Worm (Caenorhabditis elegans) whole organism, late embryonic: ENCODE measurements around the gene lgc-34.

Experiments
- C08G9.2 ChIP-seq: sonication (generic microtip); optimal IDR thresholded peaks from 2 replicates; lab custom pipeline; 2016; ENCODE audit warnings: mild to moderate bottlenecking, missing genetic modification characterization, moderate library complexity, missing compliant biosample characterization
- C38D4.7 ChIP-seq: fragments of 200-800 bp; sonication (Bioruptor generic); optimal IDR thresholded peaks from 2 replicates; lab custom pipeline; 2018; ENCODE audit warnings: mild to moderate bottlenecking, missing genetic modification characterization, moderate library complexity, missing compliant biosample characterization
- T23F11.4 ChIP-seq: fragments of 200-800 bp; sonication (Bioruptor generic); optimal IDR thresholded peaks from 2 replicates; lab custom pipeline; 2018; ENCODE audit warnings: mild to moderate bottlenecking, missing genetic modification characterization, missing compliant biosample characterization
- Y22D7AL.16 ChIP-seq: sonication (generic microtip); optimal IDR thresholded peaks from 2 replicates; lab custom pipeline; 2016; ENCODE audit warnings: missing genetic modification characterization, missing compliant biosample characterization
- ama-1 ChIP-seq: fragments of 150-350 bp; optimal IDR thresholded peaks from 2 replicates; lab custom pipeline; 2014
- ceh-14 ChIP-seq: sonication (generic microtip); optimal IDR thresholded peaks from 2 replicates; lab custom pipeline; 2016; ENCODE audit warnings: missing genotype, missing genetic modification characterization, missing compliant biosample characterization
- ceh-18 ChIP-seq: sonication (generic microtip); optimal IDR thresholded peaks from 2 replicates; lab custom pipeline; 2016; ENCODE audit warnings: missing genetic modification characterization, missing compliant biosample characterization
- ceh-19 ChIP-seq: fragments of 200-800 bp; sonication (Bioruptor generic); optimal IDR thresholded peaks from 2 replicates; lab custom pipeline; 2018; ENCODE audit warnings: mild to moderate bottlenecking, missing genetic modification characterization, missing compliant biosample characterization
- ceh-2 ChIP-seq: sonication (generic microtip); optimal IDR thresholded peaks from 2 replicates; lab custom pipeline; 2016; ENCODE audit warnings: missing genotype, missing genetic modification characterization, missing compliant biosample characterization
- ceh-22 ChIP-seq: sonication (generic microtip); optimal IDR thresholded peaks from 2 replicates; lab custom pipeline; 2017; ENCODE audit warnings: missing biosample characterization, missing genetic modification characterization
- ceh-31 ChIP-seq: sonication (generic microtip); optimal IDR thresholded peaks from 2 replicates; lab custom pipeline; 2016; ENCODE audit warnings: missing genetic modification characterization, missing compliant biosample characterization
- ceh-45 ChIP-seq: fragments of 200-800 bp; sonication (Bioruptor generic); IDR thresholded peaks from 2 replicates; pipeline ENCODE4 v1.3.6; 2022; ENCODE audit warnings: missing genetic modification reagents, missing genetic modification characterization, missing compliant biosample characterization
- ceh-6 ChIP-seq: fragments of 200-800 bp; sonication (Bioruptor generic); optimal IDR thresholded peaks from 2 replicates; lab custom pipeline; 2018; ENCODE audit warnings: mild to moderate bottlenecking, missing genetic modification characterization, missing compliant biosample characterization
- che-1 ChIP-seq: sonication (generic microtip); optimal IDR thresholded peaks from 2 replicates; lab custom pipeline; 2016; ENCODE audit warnings: mild to moderate bottlenecking, missing genetic modification characterization, missing compliant biosample characterization
- dmd-4 ChIP-seq: sonication (generic microtip); optimal IDR thresholded peaks from 2 replicates; lab custom pipeline; 2016; ENCODE audit warnings: borderline replicate concordance, missing genetic modification characterization, missing compliant biosample characterization
- ets-4 ChIP-seq: sonication (generic microtip); optimal IDR thresholded peaks from 2 replicates; lab custom pipeline; 2016; ENCODE audit warnings: missing genetic modification characterization, missing compliant biosample characterization
- fax-1 ChIP-seq: sonication (generic microtip); optimal IDR thresholded peaks from 2 replicates; lab custom pipeline; 2016; ENCODE audit warnings: missing genotype, missing genetic modification characterization, missing compliant biosample characterization
- fkh-10 ChIP-seq: fragments of 150-350 bp; optimal IDR thresholded peaks from 2 replicates; lab custom pipeline; 2014; ENCODE audit warnings: missing biosample characterization, missing genetic modification reagents, missing genetic modification characterization
- fkh-6 ChIP-seq: sonication (generic microtip); optimal IDR thresholded peaks from 2 replicates; lab custom pipeline; 2016; ENCODE audit warnings: missing genetic modification characterization, missing compliant biosample characterization
- gmeb-2 ChIP-seq: sonication (generic microtip); optimal IDR thresholded peaks from 2 replicates; lab custom pipeline; 2016; ENCODE audit warnings: missing genetic modification characterization, inconsistent platforms, missing compliant biosample characterization
- hlh-13 ChIP-seq: fragments of 200-800 bp; sonication (Bioruptor generic); optimal IDR thresholded peaks from 2 replicates; lab custom pipeline; 2018; ENCODE audit warnings: mild to moderate bottlenecking, missing genetic modification characterization, missing compliant biosample characterization
- hlh-15 ChIP-seq: sonication (generic microtip); optimal IDR thresholded peaks from 2 replicates; lab custom pipeline; 2016; ENCODE audit warnings: missing genetic modification characterization, missing compliant biosample characterization
- hlh-30 ChIP-seq: sonication (generic microtip); optimal IDR thresholded peaks from 2 replicates; lab custom pipeline; 2017; ENCODE audit warnings: antibody characterized with exemption, missing genetic modification characterization, missing compliant biosample characterization; ENCODE audit not compliant: insufficient read depth
- hlh-6 ChIP-seq: sonication (generic microtip); optimal IDR thresholded peaks from 2 replicates; lab custom pipeline; 2016; ENCODE audit warnings: missing genotype, missing genetic modification characterization, missing compliant biosample characterization
- lin-11 ChIP-seq: fragments of 200-800 bp; sonication (Bioruptor generic); optimal IDR thresholded peaks from 2 replicates; lab custom pipeline; 2018; ENCODE audit warnings: mild to moderate bottlenecking, missing genetic modification characterization, missing compliant biosample characterization
- nhr-232 ChIP-seq: sonication (generic microtip); optimal IDR thresholded peaks from 2 replicates; lab custom pipeline; 2016; ENCODE audit warnings: missing genetic modification characterization, missing compliant biosample characterization
- npax-4 ChIP-seq: sonication (generic microtip); optimal IDR thresholded peaks from 2 replicates; lab custom pipeline; 2016; ENCODE audit warnings: missing genetic modification characterization, missing compliant biosample characterization
- pat-9 ChIP-seq: fragments of 200-800 bp; sonication (Bioruptor generic); optimal IDR thresholded peaks from 2 replicates; lab custom pipeline; 2018; ENCODE audit warnings: mild to moderate bottlenecking, missing genetic modification characterization, moderate library complexity, missing compliant biosample characterization
- pax-1 ChIP-seq: fragments of 150-350 bp; optimal IDR thresholded peaks from 2 replicates; lab custom pipeline; 2014; ENCODE audit warnings: missing biosample characterization, missing genetic modification characterization
- pqm-1 ChIP-seq: sonication (generic microtip); optimal IDR thresholded peaks from 2 replicates; lab custom pipeline; 2016; ENCODE audit warnings: missing genetic modification characterization, missing compliant biosample characterization
- pros-1 ChIP-seq: fragments of 150-350 bp; optimal IDR thresholded peaks from 2 replicates; lab custom pipeline; 2014; ENCODE audit warnings: missing biosample characterization, missing genetic modification reagents, missing genetic modification characterization
- rnt-1 ChIP-seq: sonication (generic microtip); optimal IDR thresholded peaks from 2 replicates; lab custom pipeline; 2016; ENCODE audit warnings: missing genetic modification characterization, missing compliant biosample characterization
- sdc-2 ChIP-seq: sonication (generic microtip); optimal IDR thresholded peaks from 2 replicates; lab custom pipeline; 2016; ENCODE audit warnings: missing genotype, missing genetic modification characterization, missing compliant biosample characterization
- sox-4 ChIP-seq: sonication (generic microtip); optimal IDR thresholded peaks from 2 replicates; lab custom pipeline; 2017; ENCODE audit warnings: mild to moderate bottlenecking, missing genetic modification characterization, inconsistent platforms, missing compliant biosample characterization
- syd-9 ChIP-seq: sonication (generic microtip); optimal IDR thresholded peaks from 2 replicates; lab custom pipeline; 2016; ENCODE audit warnings: mild to moderate bottlenecking, missing genetic modification characterization, moderate library complexity, missing compliant biosample characterization
- tbx-7 ChIP-seq: sonication (generic microtip); optimal IDR thresholded peaks from 2 replicates; lab custom pipeline; 2016; ENCODE audit warnings: missing genotype, missing genetic modification characterization, missing compliant biosample characterization
- ttx-3 ChIP-seq: sonication (generic microtip); optimal IDR thresholded peaks from 2 replicates; lab custom pipeline; 2016; ENCODE audit warnings: missing genetic modification reagents, missing genetic modification characterization, missing compliant biosample characterization
- unc-42 ChIP-seq: sonication (generic microtip); optimal IDR thresholded peaks from 2 replicates; lab custom pipeline; 2016; ENCODE audit warnings: missing genotype, missing genetic modification characterization, missing compliant biosample characterization
- unc-55 ChIP-seq: sonication (generic microtip); optimal IDR thresholded peaks from 2 replicates; lab custom pipeline; 2017; ENCODE audit warnings: missing biosample characterization, missing genetic modification reagents, missing genetic modification characterization
- unc-86 ChIP-seq: sonication (generic microtip); optimal IDR thresholded peaks from 2 replicates; lab custom pipeline; 2016; ENCODE audit warnings: missing genetic modification characterization, missing compliant biosample characterization
- ztf-16 ChIP-seq: sonication (generic microtip); optimal IDR thresholded peaks from 2 replicates; lab custom pipeline; 2017; ENCODE audit warnings: missing genetic modification characterization, missing compliant biosample characterization

Gene lgc-34

ce11 chrII:542416-542815, 16.0 kb downstream of the lgc-34 start:
- TF ChIP-seq pat-9 (tag; lab: Kevin White, UChicago), result no peak
- no peak for TF ChIP-seq sdc-2
- TF ChIP-seq ceh-31, result no peak
- no peak for TF ChIP-seq ets-4
- TF ChIP-seq pqm-1 (tag; lab: Kevin White, UChicago), result no peak
- TF ChIP-seq tbx-7 (tag; lab: Kevin White, UChicago), result no peak
- no peak for TF ChIP-seq dmd-4 (tag; lab: Kevin White, UChicago)
- TF ChIP-seq unc-86 (tag; lab: Kevin White, UChicago), result no peak
- no peak for TF ChIP-seq fkh-10
- TF ChIP-seq ceh-18, result no peak
- TF ChIP-seq gmeb-2, result no peak
- TF ChIP-seq ceh-45 (GFP tag; lab: Robert Waterston, UW), result no peak
- no peak for TF ChIP-seq ceh-6 (GFP tag; lab: Kevin White, UChicago)
- no peak for TF ChIP-seq fax-1 (tag; lab: Kevin White, UChicago)
- TF ChIP-seq fkh-6 (tag; lab: Kevin White, UChicago), result no peak
- no peak for TF ChIP-seq hlh-30
- no peak for TF ChIP-seq T23F11.4 (GFP tag; lab: Kevin White, UChicago)
- TF ChIP-seq Y22D7AL.16 (tag; lab: Kevin White, UChicago), result no peak
- TF ChIP-seq unc-42 (tag; lab: Kevin White, UChicago), result no peak

- TF ChIP-seq ceh-22 (tag; lab: Kevin White, UChicago) (no peak), ceh-19 (no peak), syd-9 (tag; lab: Kevin White, UChicago) (no peak), npax-4 (no peak), lin-11 (tag; lab: Kevin White, UChicago) (no peak)
These were observed 20.0 kb downstream of the lgc-34 start, which contains the start of gene mlt-10 for ce11 chrII:546405-546804. Gene mlt-10, plus strand, starts transcription at chrII:546705.

- TF ChIP-seq che-1 (no peak), ceh-6 (GFP tag; lab: Kevin White, UChicago) (no peak), ceh-14 (no peak), sox-4 (tag; lab: Kevin White, UChicago) (no peak), pros-1 (no peak), fkh-10 (no peak), lin-11 (tag; lab: Kevin White, UChicago) (no peak), rnt-1 (tag; lab: Kevin White, UChicago) (no peak), ceh-31 (no peak), ztf-16 (no peak), ama-1 (lab: Kevin White, UChicago) (no peak), pax-1 (tag; lab: Kevin White, UChicago) (no peak), ceh-2 (tag; lab: Kevin White, UChicago) (no peak), nhr-232 (tag; lab: Kevin White, UChicago) (no peak), pqm-1 (tag; lab: Kevin White, UChicago) (no peak)
These were observed 23.1 kb downstream of the lgc-34 start for ce11 chrII:549501-549900.

- TF ChIP-seq hlh-13 (GFP tag; lab: Kevin White, UChicago), result no peak
- peak; percentile 11 for TF ChIP-seq C08G9.2 (tag; lab: Kevin White, UChicago)
- no peak for TF ChIP-seq hlh-15
- TF ChIP-seq C38D4.7 (GFP tag; lab: Kevin White, UChicago), result peak; percentile 10
- TF ChIP-seq unc-55, result no peak
- peak; percentile 49 for TF ChIP-seq hlh-6 (tag; lab: Kevin White, UChicago)
- no peak for TF ChIP-seq ttx-3 (tag; lab: Kevin White, UChicago)
- no peak for TF ChIP-seq ceh-2 (tag; lab: Kevin White, UChicago)
- no peak for TF ChIP-seq pax-1 (tag; lab: Kevin White, UChicago)
These were observed 25.0 kb downstream of the lgc-34 start, which contains the start of gene lips-7 for ce11 chrII:551245-551904. Gene lips-7, plus strand, starts transcription at chrII:551854.
